Worm (Caenorhabditis elegans) whole organism, L3 larva: Measurements from ENCODE around the gene F31E8.4.
A peak's percentile ranks its signal among the peaks of the same experiment; 100 is the strongest.

ENCODE experiments used
- R02D3.7 ChIP-seq: fragments of 150-350 bp; optimal IDR thresholded peaks from 2 replicates; lab custom pipeline; 2014; ENCODE audit warnings: missing biosample characterization, missing genetic modification characterization
- ZK546.5 ChIP-seq: sonication (generic microtip); optimal IDR thresholded peaks from 2 replicates; lab custom pipeline; 2017; ENCODE audit warnings: missing biosample characterization, missing genetic modification characterization
- aly-2 ChIP-seq: fragments of 150-350 bp; optimal IDR thresholded peaks from 2 replicates; lab custom pipeline; 2014; ENCODE audit warnings: missing biosample characterization, missing genetic modification characterization
- ama-1 ChIP-seq: fragments of 150-350 bp; optimal IDR thresholded peaks from 2 replicates; lab custom pipeline; 2018
- ceh-16 ChIP-seq: sonication (generic microtip); optimal IDR thresholded peaks from 2 replicates; lab custom pipeline; 2017; ENCODE audit warnings: missing biosample characterization, missing genetic modification characterization
- ceh-28 ChIP-seq: fragments of 150-350 bp; optimal IDR thresholded peaks from 2 replicates; lab custom pipeline; 2014; ENCODE audit warnings: missing biosample characterization, missing genetic modification reagents, missing genetic modification characterization
- ceh-82 ChIP-seq: fragments of 150-350 bp; optimal IDR thresholded peaks from 2 replicates; lab custom pipeline; 2014; ENCODE audit warnings: missing biosample characterization, missing genetic modification characterization
- ceh-9 ChIP-seq: sonication (generic microtip); optimal IDR thresholded peaks from 2 replicates; lab custom pipeline; 2018; ENCODE audit warnings: missing biosample characterization, missing genetic modification characterization
- daf-12 ChIP-seq: fragments of 150-350 bp; optimal IDR thresholded peaks from 2 replicates; lab custom pipeline; 2014; ENCODE audit warnings: missing biosample characterization, missing genetic modification reagents, missing genetic modification characterization
- egl-27 ChIP-seq: sonication (generic microtip); optimal IDR thresholded peaks from 4 replicates; lab custom pipeline; 2017; ENCODE audit warnings: missing biosample characterization, missing genetic modification reagents, missing genetic modification characterization
- egl-5 ChIP-seq: fragments of 150-350 bp; optimal IDR thresholded peaks from 2 replicates; lab custom pipeline; 2017; ENCODE audit warnings: missing biosample characterization, missing genetic modification reagents, missing genetic modification characterization, inconsistent platforms
- elt-2 ChIP-seq: sonication (generic microtip); optimal IDR thresholded peaks from 2 replicates; lab custom pipeline; 2016; ENCODE audit warnings: missing genetic modification reagents, mild to moderate bottlenecking, missing genetic modification characterization, missing compliant biosample characterization
- eor-1 ChIP-seq, 2 experiments: fragments of 150-350 bp; optimal IDR thresholded peaks; 2 replicates each; lab custom pipeline; 2014 to 2018; ENCODE audit warnings: missing biosample characterization in 2 of 2, missing genetic modification characterization in 2 of 2
- fkh-10 ChIP-seq: sonication (generic microtip); optimal IDR thresholded peaks from 2 replicates; lab custom pipeline; 2017; ENCODE audit warnings: missing biosample characterization, missing genetic modification reagents, missing genetic modification characterization
- fkh-2 ChIP-seq: fragments of 150-350 bp; optimal IDR thresholded peaks from 2 replicates; lab custom pipeline; 2014; ENCODE audit warnings: missing biosample characterization, missing genetic modification reagents, missing genetic modification characterization
- fos-1 ChIP-seq: fragments of 150-350 bp; optimal IDR thresholded peaks from 2 replicates; lab custom pipeline; 2014; ENCODE audit warnings: missing biosample characterization, missing genetic modification characterization
- hmg-11 ChIP-seq: sonication (generic microtip); optimal IDR thresholded peaks from 2 replicates; lab custom pipeline; 2016; ENCODE audit warnings: missing genetic modification characterization, missing compliant biosample characterization
- jun-1 ChIP-seq: fragments of 150-350 bp; optimal IDR thresholded peaks from 2 replicates; lab custom pipeline; 2014; ENCODE audit warnings: missing biosample characterization, missing genetic modification reagents, missing genetic modification characterization
- lin-15B ChIP-seq: fragments of 150-350 bp; optimal IDR thresholded peaks from 2 replicates; lab custom pipeline; 2014; ENCODE audit warnings: missing biosample characterization, missing genetic modification characterization
- lin-39 ChIP-seq: fragments of 150-350 bp; optimal IDR thresholded peaks from 2 replicates; lab custom pipeline; 2018; ENCODE audit warnings: missing biosample characterization, missing genetic modification reagents, missing genetic modification characterization
- lsy-12 ChIP-seq: sonication (generic microtip); optimal IDR thresholded peaks from 2 replicates; lab custom pipeline; 2016; ENCODE audit warnings: mild to moderate bottlenecking, missing genetic modification characterization, missing compliant biosample characterization
- mdl-1 ChIP-seq: fragments of 150-350 bp; optimal IDR thresholded peaks from 2 replicates; lab custom pipeline; 2014; ENCODE audit warnings: missing biosample characterization, missing genetic modification characterization
- nfya-1 ChIP-seq: sonication (generic microtip); optimal IDR thresholded peaks from 2 replicates; lab custom pipeline; 2017; ENCODE audit warnings: missing genetic modification characterization, mild to moderate bottlenecking, missing compliant biosample characterization, antibody characterized with exemption, moderate library complexity; ENCODE audit not compliant: insufficient read depth
- nhr-11 ChIP-seq: fragments of 150-350 bp; optimal IDR thresholded peaks from 2 replicates; lab custom pipeline; 2014; ENCODE audit warnings: missing biosample characterization, missing genetic modification characterization
- nhr-12 ChIP-seq: fragments of 150-350 bp; optimal IDR thresholded peaks from 2 replicates; lab custom pipeline; 2014; ENCODE audit warnings: missing biosample characterization, missing genetic modification characterization
- nhr-23 ChIP-seq: fragments of 150-350 bp; optimal IDR thresholded peaks from 2 replicates; lab custom pipeline; 2014; ENCODE audit warnings: missing biosample characterization, missing genetic modification reagents, missing genetic modification characterization
- nhr-237 ChIP-seq: fragments of 150-350 bp; optimal IDR thresholded peaks from 2 replicates; lab custom pipeline; 2014; ENCODE audit warnings: missing biosample characterization, missing genetic modification characterization
- nhr-25 ChIP-seq: sonication (generic microtip); optimal IDR thresholded peaks from 2 replicates; lab custom pipeline; 2017; ENCODE audit warnings: missing biosample characterization, missing genetic modification characterization
- nhr-28 ChIP-seq: fragments of 150-350 bp; optimal IDR thresholded peaks from 2 replicates; lab custom pipeline; 2014; ENCODE audit warnings: missing biosample characterization, missing genetic modification characterization
- nhr-76 ChIP-seq: fragments of 150-350 bp; sonication (generic microtip); optimal IDR thresholded peaks from 5 replicates; lab custom pipeline; 2014; ENCODE audit warnings: missing biosample characterization, missing genetic modification characterization
- nhr-77 ChIP-seq: fragments of 150-350 bp; optimal IDR thresholded peaks from 2 replicates; lab custom pipeline; 2014; ENCODE audit warnings: missing biosample characterization, missing genetic modification characterization
- pha-4 ChIP-seq: fragments of 150-350 bp; optimal IDR thresholded peaks from 2 replicates; lab custom pipeline; 2014; ENCODE audit warnings: missing biosample characterization, missing genetic modification reagents, missing genetic modification characterization
- pqm-1 ChIP-seq: fragments of 150-350 bp; optimal IDR thresholded peaks from 2 replicates; lab custom pipeline; 2017; ENCODE audit warnings: missing biosample characterization, missing genetic modification characterization, inconsistent platforms
- skn-1 ChIP-seq: fragments of 150-350 bp; optimal IDR thresholded peaks from 2 replicates; lab custom pipeline; 2014; ENCODE audit warnings: missing biosample characterization, missing genetic modification characterization
- snpc-4 ChIP-seq: fragments of 150-350 bp; optimal IDR thresholded peaks from 2 replicates; lab custom pipeline; 2014; ENCODE audit warnings: missing biosample characterization, missing genetic modification characterization
- tbx-2 ChIP-seq: sonication (generic microtip); optimal IDR thresholded peaks from 2 replicates; lab custom pipeline; 2016; ENCODE audit warnings: mild to moderate bottlenecking, missing genetic modification characterization, missing compliant biosample characterization
- unc-39 ChIP-seq: sonication (generic microtip); optimal IDR thresholded peaks from 4 replicates; lab custom pipeline; 2017; ENCODE audit warnings: missing biosample characterization, missing genetic modification characterization
- unc-62 ChIP-seq: fragments of 150-350 bp; sonication (generic microtip); optimal IDR thresholded peaks from 4 replicates; lab custom pipeline; 2014; ENCODE audit warnings: missing biosample characterization, missing genetic modification reagents, missing genetic modification characterization
- zag-1 ChIP-seq: fragments of 150-350 bp; optimal IDR thresholded peaks from 2 replicates; lab custom pipeline; 2014; ENCODE audit warnings: missing biosample characterization, missing genetic modification characterization
- ztf-4 ChIP-seq: fragments of 150-350 bp; optimal IDR thresholded peaks from 2 replicates; lab custom pipeline; 2014; ENCODE audit warnings: missing biosample characterization, missing genetic modification characterization

Gene F31E8.4

DNA sequence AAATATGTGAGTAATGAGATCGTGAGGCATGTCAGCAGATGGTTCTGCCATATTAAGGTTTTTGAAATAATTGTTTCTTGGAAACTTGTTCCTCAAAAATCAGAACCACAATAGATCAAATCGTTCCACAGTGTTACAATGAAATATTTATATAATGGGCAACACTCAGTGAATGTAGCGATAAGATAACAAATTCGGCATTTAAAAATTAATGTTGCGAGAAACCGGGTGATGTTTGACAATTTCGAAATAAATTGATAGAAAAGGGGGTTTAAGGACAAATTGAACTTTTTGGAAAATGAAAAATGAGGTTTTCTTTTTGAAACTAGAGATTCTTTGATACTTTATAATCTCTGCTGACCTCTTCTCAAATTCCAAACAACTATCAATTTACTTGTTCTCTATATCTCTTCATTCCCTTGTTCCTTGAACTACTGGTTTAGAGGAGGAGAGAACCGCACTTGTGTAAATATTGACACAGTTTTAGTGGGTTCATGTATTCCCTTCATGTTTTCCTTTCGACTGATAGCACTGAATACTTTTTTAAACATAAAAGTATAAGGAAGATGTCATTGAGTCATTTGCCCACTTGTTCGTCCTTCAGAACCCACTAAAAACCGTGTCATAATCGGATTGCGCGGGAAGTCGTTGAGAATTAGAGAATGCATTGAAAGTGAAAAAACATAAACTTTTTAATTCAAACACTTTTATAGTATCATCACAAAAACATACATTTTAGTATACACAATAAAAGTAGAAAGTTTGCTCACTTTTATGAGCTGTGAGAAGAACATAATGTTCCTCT is 37.0 kb upstream of the F31E8.4 start:
- TF ChIP-seq elt-2 (peak; percentile 67), fkh-2 (tag; lab: Kevin White, UChicago) (no peak), nhr-25 (peak; percentile 42), nhr-11 (tag; lab: Kevin White, UChicago) (no peak), unc-39 (no peak), pha-4 (peak; percentile 98), skn-1 (no peak), ama-1 (lab: Kevin White, UChicago) (no peak), zag-1 (tag; lab: Kevin White, UChicago) (no peak), pqm-1 (tag; lab: Kevin White, UChicago) (no peak), ceh-28 (tag; lab: Kevin White, UChicago) (no peak), mdl-1 (tag; lab: Kevin White, UChicago) (no peak), hmg-11 (tag; lab: Kevin White, UChicago) (no peak), nhr-12 (tag; lab: Kevin White, UChicago) (no peak), nhr-28 (tag; lab: Kevin White, UChicago) (no peak), lin-15B (tag; lab: Kevin White, UChicago) (no peak), nhr-23 (peak; percentile 35), jun-1 (peak; percentile 9), ztf-4 (tag; lab: Kevin White, UChicago) (no peak), fkh-10 (GFP tag; lab: Kevin White, UChicago) (no peak)

- TF ChIP-seq pha-4 (peak; percentile 95), skn-1 (no peak), lin-39 (no peak), lsy-12 (tag; lab: Kevin White, UChicago) (no peak), nhr-28 (tag; lab: Kevin White, UChicago) (no peak), ceh-16 (tag; lab: Kevin White, UChicago) (no peak), egl-27 (tag; lab: Kevin White, UChicago) (peak; percentile 95), R02D3.7 (tag; lab: Kevin White, UChicago) (no peak), snpc-4 (tag; lab: Kevin White, UChicago) (no peak), nhr-25 (peak; percentile 73), zag-1 (tag; lab: Kevin White, UChicago) (no peak), nhr-237 (no peak), ztf-4 (tag; lab: Kevin White, UChicago) (no peak), fos-1 (tag; lab: Kevin White, UChicago) (no peak), daf-12 (no peak), hmg-11 (tag; lab: Kevin White, UChicago) (no peak), ZK546.5 (tag; lab: Kevin White, UChicago) (no peak), nfya-1 (tag; lab: Kevin White, UChicago) (no peak), ceh-9 (tag; lab: Kevin White, UChicago) (no peak), tbx-2 (tag; lab: Kevin White, UChicago) (no peak), nhr-77 (tag; lab: Kevin White, UChicago) (no peak), mdl-1 (tag; lab: Kevin White, UChicago) (no peak), ceh-82 (tag; lab: Kevin White, UChicago) (no peak), unc-62 (peak; percentile 46), unc-39 (no peak), fkh-10 (GFP tag; lab: Kevin White, UChicago) (no peak), nhr-76 (no peak), fkh-2 (tag; lab: Kevin White, UChicago) (no peak), pqm-1 (tag; lab: Kevin White, UChicago) (no peak), eor-1 (tag; optimal IDR thresholded peaks at IDR 0.05; lab: Kevin White, UChicago) (no peak), nhr-12 (tag; lab: Kevin White, UChicago) (no peak), lin-15B (tag; lab: Kevin White, UChicago) (no peak), nhr-11 (tag; lab: Kevin White, UChicago) (no peak), ama-1 (lab: Kevin White, UChicago) (no peak), egl-5 (tag; lab: Kevin White, UChicago) (no peak), aly-2 (tag; lab: Kevin White, UChicago) (no peak), nhr-23 (peak; percentile 47)
These were observed 36.1 kb upstream of the F31E8.4 start for ce11 chrII:6835972-6836595.
